Worm (Caenorhabditis elegans): ENCODE measurements around the gene ncs-4.

ce11 chrX:10146592-10146991 lies 29.7 kb upstream of the ncs-4 start, which contains the start of gene unc-115:
- no peak for TF ChIP-seq tra-4 (tag; optimal IDR thresholded peaks at IDR 0.05)
- peak; percentile 82 for TF ChIP-seq F13C5.2 (tag; optimal IDR thresholded peaks at IDR 0.05)
- TF ChIP-seq scrt-1 (GFP tag; IDR thresholded peaks at IDR 0.05), result 0 out of 2 replicates have a peak, but pooled peaks have one; percentile 33
- no peak for TF ChIP-seq hnd-1 (tag; optimal IDR thresholded peaks at IDR 0.05)
- TF ChIP-seq hmbx-1 (tag; optimal IDR thresholded peaks at IDR 0.05), result no peak
- TF ChIP-seq ama-1 (optimal IDR thresholded peaks at IDR 0.05), result no peak
- TF ChIP-seq aly-1 (tag; optimal IDR thresholded peaks at IDR 0.05), result peak; percentile 75
- TF ChIP-seq flt-1 (GFP tag; IDR thresholded peaks at IDR 0.05), result no peak
- 0 out of 2 replicates have a peak, but pooled peaks have one; percentile 26 for TF ChIP-seq sea-1 (GFP tag; conservative IDR thresholded peaks at IDR 0.05)
- no peak for TF ChIP-seq tbx-37 (GFP tag; conservative IDR thresholded peaks at IDR 0.05)
- TF ChIP-seq tbx-11 (GFP tag; IDR thresholded peaks at IDR 0.05), result no peak
- peak; percentile 93 for TF ChIP-seq hmg-4 (GFP tag; optimal IDR thresholded peaks at IDR 0.05)
- TF ChIP-seq B0310.2 (tag; optimal IDR thresholded peaks at IDR 0.05), result peak; percentile 6
- no peak for TF ChIP-seq ceh-36 (tag; optimal IDR thresholded peaks at IDR 0.05)

Measured in whole organism, early embryonic.